Worm (Caenorhabditis elegans): Measurements from ENCODE around the gene fem-2.

The fem-2 gene

DNA sequence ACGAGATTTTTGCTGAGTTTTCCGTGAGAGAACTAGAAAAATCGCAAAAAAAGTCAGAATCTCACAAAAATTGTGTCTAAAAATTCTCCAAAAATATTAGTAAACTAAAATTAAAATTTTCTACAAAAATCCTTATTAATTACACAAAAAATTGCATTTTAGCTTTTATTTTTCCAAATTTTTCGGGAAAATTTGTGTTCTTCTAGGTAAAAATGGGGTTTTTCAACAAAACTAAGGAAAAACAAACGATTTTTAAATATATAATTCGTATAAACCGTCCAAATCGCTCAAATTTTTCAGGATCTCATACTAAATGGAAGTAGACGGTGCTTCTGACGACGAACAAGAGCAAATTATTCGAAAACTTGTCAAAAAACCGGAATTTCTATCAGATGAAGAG is 7.3 kb upstream of the fem-2 start, which contains the start of gene W06E11.1:
Gene W06E11.1, plus strand, starts transcription at position 301 of the 400 bp plus-strand sequence.
- TF ChIP-seq nhr-67 (tag; optimal IDR thresholded peaks at IDR 0.05): no peak
- no peak for TF ChIP-seq ztf-4 (tag; optimal IDR thresholded peaks at IDR 0.05)
- TF ChIP-seq ZK546.5 (tag; optimal IDR thresholded peaks at IDR 0.05): no peak
- TF ChIP-seq hmg-11 (tag; optimal IDR thresholded peaks at IDR 0.05): no peak
- TF ChIP-seq snpc-4 (tag; optimal IDR thresholded peaks at IDR 0.05): no peak
- no peak for TF ChIP-seq pqm-1 (tag; optimal IDR thresholded peaks at IDR 0.05)
- no peak for TF ChIP-seq skn-1 (tag; optimal IDR thresholded peaks at IDR 0.05)
- TF ChIP-seq lin-39 (tag; optimal IDR thresholded peaks at IDR 0.05): no peak
- no peak for TF ChIP-seq sea-2 (GFP tag; optimal IDR thresholded peaks at IDR 0.05)
- no peak for TF ChIP-seq elt-2 (tag; optimal IDR thresholded peaks at IDR 0.05)
- TF ChIP-seq ama-1 (optimal IDR thresholded peaks at IDR 0.05): no peak
- no peak for TF ChIP-seq unc-39 (tag; optimal IDR thresholded peaks at IDR 0.05)

DNA sequence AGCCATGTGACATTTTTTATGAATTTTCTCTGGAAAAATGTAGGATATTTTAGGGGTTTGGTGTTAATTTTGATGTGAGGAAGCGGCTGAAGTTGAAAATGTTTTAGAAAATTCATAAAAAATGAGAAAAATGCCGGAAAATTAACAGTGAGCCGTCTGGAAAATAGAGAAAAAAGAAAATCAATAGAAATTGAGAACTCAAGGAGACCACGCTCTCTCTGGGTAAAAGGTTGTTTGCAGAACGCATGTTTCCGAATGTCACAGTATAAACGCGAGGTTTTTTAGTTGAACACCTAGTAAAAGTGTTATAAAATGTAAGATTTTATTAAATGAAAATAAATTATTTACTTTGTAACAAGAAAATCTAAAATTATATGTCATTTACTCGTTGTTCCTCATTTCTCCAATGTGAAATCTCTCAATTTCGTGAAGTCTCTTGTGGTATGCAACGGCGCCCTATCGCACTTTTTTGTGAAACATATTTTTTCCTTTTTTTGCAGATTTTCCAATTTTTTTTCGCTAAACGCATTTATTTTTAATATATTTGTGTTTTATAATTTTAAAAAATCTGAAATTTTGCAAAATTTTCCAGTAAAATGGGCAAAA is 5.9 kb upstream of the fem-2 start, which contains the start of the genes tag-266 and tag-267:
Gene tag-266, minus strand, starts transcription at position 29 of the 606 bp plus-strand sequence.
Gene tag-267, plus strand, starts transcription at position 593 of the 606 bp plus-strand sequence.
- TF ChIP-seq jun-1 (tag; optimal IDR thresholded peaks at IDR 0.05) (peak; percentile 34), egl-27 (tag; optimal IDR thresholded peaks at IDR 0.05) (no peak), elt-2 (tag; optimal IDR thresholded peaks at IDR 0.05) (peak; percentile 42), lin-15B (tag; optimal IDR thresholded peaks at IDR 0.05) (peak; percentile 83), lsy-12 (tag; optimal IDR thresholded peaks at IDR 0.05) (peak; percentile 21), pha-4 (tag; optimal IDR thresholded peaks at IDR 0.05) (peak; percentile 89), pqm-1 (tag; optimal IDR thresholded peaks at IDR 0.05) (peak; percentile 18), elt-3 (tag; optimal IDR thresholded peaks at IDR 0.05) (no peak), eor-1 (tag; optimal IDR thresholded peaks at IDR 0.05) (peak in 1 of 2 experiments; percentile 20), daf-12 (tag; optimal IDR thresholded peaks at IDR 0.05) (no peak), nhr-43 (tag; optimal IDR thresholded peaks at IDR 0.05; ENCODE audit: poor library complexity, severe bottlenecking) (no peak), hmg-11 (tag; optimal IDR thresholded peaks at IDR 0.05) (no peak), tbx-2 (tag; optimal IDR thresholded peaks at IDR 0.05) (no peak), nhr-23 (tag; optimal IDR thresholded peaks at IDR 0.05) (peak; percentile 38), nfya-1 (tag; optimal IDR thresholded peaks at IDR 0.05; ENCODE audit: insufficient read depth) (peak; percentile 59), fkh-10 (GFP tag; optimal IDR thresholded peaks at IDR 0.05) (peak; percentile 77), ceh-82 (tag; optimal IDR thresholded peaks at IDR 0.05) (no peak), fos-1 (tag; optimal IDR thresholded peaks at IDR 0.05) (no peak), R02D3.7 (tag; optimal IDR thresholded peaks at IDR 0.05) (peak; percentile 18), nhr-67 (tag; optimal IDR thresholded peaks at IDR 0.05) (no peak), ceh-28 (tag; optimal IDR thresholded peaks at IDR 0.05) (peak; percentile 69), nhr-11 (tag; optimal IDR thresholded peaks at IDR 0.05) (no peak)

DNA sequence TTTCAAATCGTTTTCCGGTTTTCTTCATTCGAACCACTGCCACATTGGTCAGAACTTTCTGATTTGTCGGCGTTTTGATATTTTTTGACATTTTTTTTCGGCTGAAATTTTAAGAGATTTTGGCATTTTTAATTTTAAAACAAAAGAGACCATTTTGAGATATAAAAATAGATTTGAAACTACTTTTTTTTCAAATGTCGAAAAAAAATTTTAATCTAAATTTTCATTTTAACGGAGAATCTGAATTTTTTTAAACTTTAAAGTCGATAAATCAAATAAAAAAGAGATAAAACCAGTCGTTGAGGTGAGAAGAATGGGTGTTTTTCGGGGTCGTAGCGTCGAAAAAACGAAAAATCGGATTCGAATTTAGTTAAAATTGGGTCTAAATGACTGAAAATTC is 3.9 kb upstream of the fem-2 start, which contains the start of gene sbds-1:
Gene sbds-1, minus strand, starts transcription at position 101 of the 400 bp plus-strand sequence.
- TF ChIP-seq ceh-28 (tag; optimal IDR thresholded peaks at IDR 0.05): no peak
- no peak for TF ChIP-seq nhr-43 (tag; optimal IDR thresholded peaks at IDR 0.05; ENCODE audit: poor library complexity, severe bottlenecking)
- TF ChIP-seq sea-2 (GFP tag; optimal IDR thresholded peaks at IDR 0.05): no peak
- no peak for TF ChIP-seq nhr-12 (tag; optimal IDR thresholded peaks at IDR 0.05)
- no peak for TF ChIP-seq fos-1 (tag; optimal IDR thresholded peaks at IDR 0.05)
- no peak for TF ChIP-seq lin-15B (tag; optimal IDR thresholded peaks at IDR 0.05)
- TF ChIP-seq fkh-2 (tag; optimal IDR thresholded peaks at IDR 0.05): no peak
- no peak for TF ChIP-seq ztf-4 (tag; optimal IDR thresholded peaks at IDR 0.05)
- TF ChIP-seq ztf-11 (tag; optimal IDR thresholded peaks at IDR 0.05): no peak
- no peak for TF ChIP-seq mdl-1 (tag; optimal IDR thresholded peaks at IDR 0.05)

DNA sequence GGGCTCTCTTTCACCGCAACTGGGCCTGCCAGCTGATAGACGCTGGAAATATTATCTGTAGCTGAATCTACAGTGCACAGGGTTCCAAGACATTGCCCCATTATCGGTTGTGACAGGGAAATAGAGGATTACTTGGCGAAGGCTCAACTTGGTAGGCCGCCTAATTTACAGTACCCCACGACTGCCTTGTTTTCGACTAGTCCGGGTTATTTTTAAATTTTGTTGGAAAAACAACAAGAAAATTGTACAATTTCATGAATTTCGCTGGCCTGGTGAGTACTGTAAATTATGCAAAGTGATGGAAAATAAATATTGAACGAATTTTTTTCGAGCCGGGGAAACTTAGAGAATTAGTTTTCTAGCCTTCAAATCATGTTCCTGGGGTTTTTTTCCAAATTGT is 1.6 kb upstream of the fem-2 start, which contains the start of gene T19C3.7:
Gene T19C3.7, minus strand, starts transcription at position 101 of the 400 bp plus-strand sequence.
- no peak for TF ChIP-seq ztf-4 (tag; optimal IDR thresholded peaks at IDR 0.05)

DNA sequence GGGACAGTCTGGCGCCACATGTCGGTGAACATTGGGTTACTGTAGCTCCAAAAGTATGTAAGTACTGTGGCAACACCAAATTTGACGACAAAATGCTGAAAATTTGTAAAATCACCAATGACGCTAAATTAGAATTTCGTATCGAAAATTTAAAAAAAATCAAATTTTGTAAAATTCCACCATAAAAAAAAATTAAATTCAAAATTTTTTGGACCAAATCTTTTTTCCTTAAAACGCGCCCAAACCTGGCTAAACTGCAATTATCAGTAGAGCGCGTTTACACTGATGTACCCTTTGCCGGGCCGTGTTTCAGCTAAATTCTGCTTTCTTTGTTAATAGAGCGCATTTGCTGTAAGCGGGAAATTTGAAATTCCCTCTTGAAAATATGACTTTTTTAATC is 3.0 kb downstream of the fem-2 start, which contains the start of gene T19C3.6:
Gene T19C3.6, minus strand, starts transcription at position 101 of the 400 bp plus-strand sequence.
- no peak for TF ChIP-seq fkh-2 (tag; optimal IDR thresholded peaks at IDR 0.05)
- no peak for TF ChIP-seq ceh-9 (tag; optimal IDR thresholded peaks at IDR 0.05)
- no peak for TF ChIP-seq mdl-1 (tag; optimal IDR thresholded peaks at IDR 0.05)
- TF ChIP-seq nhr-25 (tag; optimal IDR thresholded peaks at IDR 0.05): no peak
- TF ChIP-seq nhr-76 (tag; optimal IDR thresholded peaks at IDR 0.05): no peak
- no peak for TF ChIP-seq daf-12 (tag; optimal IDR thresholded peaks at IDR 0.05)
- no peak for TF ChIP-seq aly-2 (tag; optimal IDR thresholded peaks at IDR 0.05)
- TF ChIP-seq ceh-16 (tag; optimal IDR thresholded peaks at IDR 0.05): no peak
- no peak for TF ChIP-seq ceh-28 (tag; optimal IDR thresholded peaks at IDR 0.05)
